Fruit fly (Drosophila melanogaster) whole organism, embryonic: Measurements from ENCODE around the gene CG15529.

Experiments used
- Abd-B ChIP-seq: fragments of 200-800 bp; sonication (Bioruptor generic); optimal IDR thresholded peaks from 2 replicates; lab custom pipeline; 2018; ENCODE audit warnings: missing biosample characterization, mild to moderate bottlenecking, missing genetic modification characterization, moderate library complexity
- CG10147 ChIP-seq: fragments of 200-800 bp; sonication (Bioruptor generic); optimal IDR thresholded peaks from 2 replicates; lab custom pipeline; 2019; ENCODE audit warnings: missing biosample characterization, mild to moderate bottlenecking, missing genetic modification characterization, moderate library complexity
- CG12104 ChIP-seq: fragments of 200-800 bp; sonication (Bioruptor generic); optimal IDR thresholded peaks from 3 replicates; lab custom pipeline; 2016; ENCODE audit warnings: missing biosample characterization, missing genetic modification characterization
- CG12659 ChIP-seq: fragments of 200-800 bp; sonication (Bioruptor generic); optimal IDR thresholded peaks from 3 replicates; lab custom pipeline; 2017; ENCODE audit warnings: mild to moderate bottlenecking, missing biosample characterization, missing genetic modification reagents, missing genetic modification characterization
- CG13296 ChIP-seq: fragments of 200-800 bp; sonication (Bioruptor generic); optimal IDR thresholded peaks from 3 replicates; lab custom pipeline; 2018; ENCODE audit warnings: missing biosample characterization, mild to moderate bottlenecking, missing genetic modification characterization
- CG14860 ChIP-seq: fragments of 200-800 bp; sonication (Bioruptor generic); IDR thresholded peaks from 3 replicates; pipeline ENCODE4 v1.3.6; 2022; ENCODE audit warnings: missing biosample characterization, missing genetic modification characterization; ENCODE audit not compliant: partially characterized antibody
- CG16779 ChIP-seq: fragments of 200-800 bp; sonication (Bioruptor generic); IDR thresholded peaks from 2 replicates; pipeline ENCODE4 v1.3.6; 2022; ENCODE audit warnings: missing biosample characterization, missing genetic modification characterization
- CG17359 ChIP-seq: fragments of 200-800 bp; sonication (Bioruptor generic); optimal IDR thresholded peaks from 3 replicates; lab custom pipeline; 2018; ENCODE audit warnings: missing biosample characterization, mild to moderate bottlenecking, missing genetic modification characterization, moderate library complexity
- CG2120 ChIP-seq: fragments of 200-800 bp; sonication (Bioruptor generic); optimal IDR thresholded peaks from 3 replicates; lab custom pipeline; 2016; ENCODE audit warnings: missing biosample characterization, missing genetic modification characterization
- CG2712 ChIP-seq: fragments of 200-800 bp; optimal IDR thresholded peaks from 3 replicates; lab custom pipeline; 2019; ENCODE audit warnings: missing biosample characterization, mild to moderate bottlenecking, missing genetic modification characterization, moderate library complexity
- CG3163 ChIP-seq: fragments of 200-800 bp; sonication (Bioruptor generic); optimal IDR thresholded peaks from 3 replicates; lab custom pipeline; 2016; ENCODE audit warnings: missing biosample characterization, missing genetic modification characterization
- CG3281 ChIP-seq: fragments of 200-800 bp; sonication (Bioruptor generic); optimal IDR thresholded peaks from 3 replicates; lab custom pipeline; 2017; ENCODE audit warnings: missing biosample characterization, mild to moderate bottlenecking, missing genetic modification characterization
- CG34422 ChIP-seq: fragments of 200-800 bp; sonication (Bioruptor generic); IDR thresholded peaks from 3 replicates; pipeline ENCODE4 v1.3.6; 2022; ENCODE audit warnings: missing biosample characterization, missing genetic modification characterization
- CG5953 ChIP-seq: fragments of 200-800 bp; sonication (Bioruptor generic); IDR thresholded peaks from 2 replicates; pipeline ENCODE4 v1.3.6; 2022; ENCODE audit warnings: missing biosample characterization, missing genetic modification characterization
- CG6854 ChIP-seq: fragments of 200-800 bp; sonication (Bioruptor generic); optimal IDR thresholded peaks from 3 replicates; lab custom pipeline; 2017; ENCODE audit warnings: missing biosample characterization, mild to moderate bottlenecking, missing genetic modification characterization
- CG8290 ChIP-seq, 3 experiments: fragments of 200-800 bp; sonication (Bioruptor generic); optimal IDR thresholded peaks; 2 replicates each; lab custom pipeline; 2016 to 2019; ENCODE audit warnings: missing biosample characterization in 3 of 3, missing genetic modification characterization in 3 of 3, mild to moderate bottlenecking in 2 of 3, moderate library complexity in 1 of 3
- CG9727 ChIP-seq: fragments of 200-800 bp; sonication (Bioruptor generic); optimal IDR thresholded peaks from 3 replicates; lab custom pipeline; 2017; ENCODE audit warnings: missing biosample characterization, mild to moderate bottlenecking, missing genetic modification characterization
- CTCF ChIP-seq: fragments of 200-800 bp; sonication (Bioruptor generic); optimal IDR thresholded peaks from 2 replicates; lab custom pipeline; 2017; ENCODE audit warnings: missing biosample characterization, mild to moderate bottlenecking, missing genetic modification characterization, moderate library complexity
- CrebB ChIP-seq: fragments of 200-800 bp; sonication (Bioruptor generic); optimal IDR thresholded peaks from 3 replicates; lab custom pipeline; 2018; ENCODE audit warnings: missing biosample characterization, mild to moderate bottlenecking, missing genetic modification characterization
- D19B ChIP-seq: fragments of 200-800 bp; sonication (Bioruptor generic); optimal IDR thresholded peaks from 2 replicates; lab custom pipeline; 2017; ENCODE audit warnings: missing biosample characterization, mild to moderate bottlenecking, missing genetic modification characterization
- Dp ChIP-seq: fragments of 200-800 bp; sonication (Bioruptor generic); optimal IDR thresholded peaks from 2 replicates; lab custom pipeline; 2018; ENCODE audit warnings: missing biosample characterization, mild to moderate bottlenecking, missing genetic modification characterization, moderate library complexity
- E2f2 ChIP-seq: fragments of 200-800 bp; sonication (Bioruptor generic); IDR thresholded peaks from 2 replicates; pipeline ENCODE4 v1.3.6; 2022; ENCODE audit warnings: missing biosample characterization, missing genetic modification characterization
- ERR ChIP-seq: fragments of 200-800 bp; sonication (Bioruptor generic); optimal IDR thresholded peaks from 2 replicates; lab custom pipeline; 2016; ENCODE audit warnings: missing biosample characterization, missing genetic modification characterization
- Fer3 ChIP-seq: fragments of 200-800 bp; sonication (Bioruptor generic); optimal IDR thresholded peaks from 2 replicates; lab custom pipeline; 2018; ENCODE audit warnings: missing biosample characterization, mild to moderate bottlenecking, missing genetic modification characterization, moderate library complexity
- HLH3B ChIP-seq: fragments of 200-800 bp; sonication (Bioruptor generic); IDR thresholded peaks from 2 replicates; pipeline ENCODE4 v1.3.6; 2022; ENCODE audit warnings: missing biosample characterization, missing genetic modification characterization
- Hr78 ChIP-seq, 2 experiments: fragments of 200-800 bp in 1 of 2; fragments of >200 bp in 1 of 2; sonication (Bioruptor generic) in 1 of 2; optimal IDR thresholded peaks; 2 replicates each; lab custom pipeline; 2017 to 2019; ENCODE audit warnings: missing biosample characterization in 2 of 2, missing genetic modification characterization in 2 of 2, mild to moderate bottlenecking in 1 of 2, moderate library complexity in 1 of 2
- Lhr ChIP-seq: fragments of 200-800 bp; sonication (Bioruptor generic); optimal IDR thresholded peaks from 3 replicates; lab custom pipeline; 2017; ENCODE audit warnings: mild to moderate bottlenecking, missing biosample characterization, missing genetic modification reagents, missing genetic modification characterization
- Med ChIP-seq: fragments of 200-800 bp; sonication (Bioruptor generic); peaks from one replicate; lab custom pipeline; 2016; ENCODE audit warnings: missing biosample characterization, missing genetic modification characterization, mild to moderate bottlenecking, inconsistent platforms, moderate library complexity
- Myb ChIP-seq: fragments of 200-800 bp; sonication (Bioruptor generic); optimal IDR thresholded peaks from 2 replicates; lab custom pipeline; 2016; ENCODE audit warnings: missing biosample characterization, missing genetic modification characterization
- Nf-YB ChIP-seq: fragments of 200-800 bp; sonication (Bioruptor generic); optimal IDR thresholded peaks from 3 replicates; lab custom pipeline; 2019; ENCODE audit warnings: missing biosample characterization, mild to moderate bottlenecking, missing genetic modification characterization, moderate library complexity
- Scr ChIP-seq: fragments of 200-800 bp; sonication (Bioruptor generic); IDR thresholded peaks from 2 replicates; pipeline ENCODE4 v1.3.6; 2022; ENCODE audit warnings: missing biosample characterization, missing genetic modification characterization; ENCODE audit not compliant: partially characterized antibody
- Six4 ChIP-seq: fragments of 200-800 bp; sonication (Bioruptor generic); optimal IDR thresholded peaks from 2 replicates; lab custom pipeline; 2016; ENCODE audit warnings: missing biosample characterization, missing genetic modification characterization
- ara ChIP-seq: fragments of 200-800 bp; sonication (Bioruptor generic); IDR thresholded peaks from 2 replicates; pipeline ENCODE4 v1.3.6; 2022; ENCODE audit warnings: missing biosample characterization, missing genetic modification characterization
- ash1 ChIP-seq: fragments of 200-800 bp; sonication (Bioruptor generic); optimal IDR thresholded peaks from 2 replicates; lab custom pipeline; 2018; ENCODE audit warnings: missing biosample characterization, mild to moderate bottlenecking, missing genetic modification characterization
- bigmax ChIP-seq: fragments of 200-800 bp; sonication (Bioruptor generic); optimal IDR thresholded peaks from 2 replicates; lab custom pipeline; 2018; ENCODE audit warnings: missing biosample characterization, mild to moderate bottlenecking, missing genetic modification characterization
- bsh ChIP-seq, 2 experiments: fragments of 200-800 bp; sonication (Bioruptor generic); optimal IDR thresholded peaks; 2 replicates each; lab custom pipeline; 2017 to 2018; ENCODE audit warnings: mild to moderate bottlenecking in 2 of 2, missing biosample characterization in 2 of 2, missing genetic modification characterization in 2 of 2, moderate library complexity in 1 of 2
- crol ChIP-seq: fragments of 200-800 bp; sonication (Bioruptor generic); IDR thresholded peaks from 2 replicates; pipeline ENCODE4 v1.3.6; 2022; ENCODE audit warnings: missing biosample characterization, missing genetic modification characterization
- da ChIP-seq: fragments of 200-800 bp; sonication (Bioruptor generic); optimal IDR thresholded peaks from 2 replicates; lab custom pipeline; 2016; ENCODE audit warnings: missing biosample characterization, missing genetic modification characterization
- eyg ChIP-seq: fragments of 200-800 bp; sonication (Bioruptor generic); optimal IDR thresholded peaks from 3 replicates; lab custom pipeline; 2016; ENCODE audit warnings: missing biosample characterization, missing genetic modification characterization
- fd96Cb ChIP-seq: fragments of 200-800 bp; sonication (Bioruptor generic); optimal IDR thresholded peaks from 2 replicates; lab custom pipeline; 2018; ENCODE audit warnings: missing biosample characterization, mild to moderate bottlenecking, missing genetic modification characterization, moderate library complexity
- fru ChIP-seq: fragments of >200 bp; optimal IDR thresholded peaks from 2 replicates; lab custom pipeline; 2017
- her ChIP-seq: fragments of 200-800 bp; sonication (Bioruptor generic); optimal IDR thresholded peaks from 2 replicates; lab custom pipeline; 2016; ENCODE audit warnings: missing biosample characterization, missing genetic modification characterization
- nerfin-2 ChIP-seq: fragments of 200-800 bp; sonication (Bioruptor generic); IDR thresholded peaks from 2 replicates; pipeline ENCODE4 v1.3.6; 2022; ENCODE audit warnings: missing biosample characterization, missing genetic modification characterization; ENCODE audit not compliant: partially characterized antibody
- pnt ChIP-seq: fragments of 200-800 bp; sonication (Bioruptor generic); optimal IDR thresholded peaks from 3 replicates; lab custom pipeline; 2016; ENCODE audit warnings: missing biosample characterization, missing genetic modification characterization
- so ChIP-seq: fragments of 200-800 bp; sonication (Bioruptor generic); IDR thresholded peaks from 3 replicates; pipeline ENCODE4 v1.3.6; 2022; ENCODE audit warnings: missing biosample characterization, missing genetic modification characterization
- sr ChIP-seq: fragments of 200-800 bp; sonication (Bioruptor generic); IDR thresholded peaks from 3 replicates; pipeline ENCODE4 v1.3.6; 2022; ENCODE audit warnings: missing biosample characterization, missing genetic modification characterization
- stwl ChIP-seq: fragments of 200-800 bp; sonication (Bioruptor generic); optimal IDR thresholded peaks from 3 replicates; lab custom pipeline; 2018; ENCODE audit warnings: missing biosample characterization, mild to moderate bottlenecking, missing genetic modification characterization, moderate library complexity
- tll ChIP-seq, 2 experiments: fragments of 200-800 bp in 1 of 2; fragments of >200 bp in 1 of 2; sonication (Bioruptor generic) in 1 of 2; optimal IDR thresholded peaks; 2 replicates each; lab custom pipeline; 2017 to 2019; ENCODE audit warnings: missing biosample characterization in 2 of 2, missing genetic modification characterization in 2 of 2, mild to moderate bottlenecking in 1 of 2, moderate library complexity in 1 of 2
- twi ChIP-seq: fragments of 200-800 bp; optimal IDR thresholded peaks from 2 replicates; lab custom pipeline; 2019; ENCODE audit warnings: missing biosample characterization, mild to moderate bottlenecking, missing genetic modification characterization, moderate library complexity
- unpg ChIP-seq: fragments of 200-800 bp; sonication (Bioruptor generic); optimal IDR thresholded peaks from 3 replicates; lab custom pipeline; 2018; ENCODE audit warnings: missing biosample characterization, mild to moderate bottlenecking, missing genetic modification characterization, moderate library complexity
- usp ChIP-seq: fragments of >200 bp; optimal IDR thresholded peaks from 2 replicates; lab custom pipeline; 2017; ENCODE audit warnings: missing biosample characterization, missing genetic modification characterization

Gene CG15529

DNA sequence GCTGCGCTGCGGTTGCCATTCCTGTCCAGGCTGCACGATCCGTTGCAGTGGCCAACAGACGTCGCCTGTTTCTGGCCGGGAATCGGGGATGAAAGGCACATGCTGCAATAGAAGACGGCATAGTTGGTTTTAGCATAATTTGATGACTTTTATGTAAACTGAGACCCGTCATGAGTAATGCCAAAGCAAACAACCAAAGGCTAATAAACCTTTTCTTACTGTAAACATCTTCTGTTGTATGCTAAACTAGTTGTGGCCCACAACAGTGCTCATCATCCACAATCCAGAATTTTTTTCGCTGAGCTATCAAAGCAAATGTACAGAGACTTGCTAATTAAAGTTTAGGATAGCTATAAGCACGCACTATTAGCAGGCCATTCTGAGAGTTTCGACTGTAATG is 46.9 kb downstream of the CG15529 start (continued):
- TF ChIP-seq D19B (GFP tag; lab: Kevin White, UChicago), result no peak
- no peak for TF ChIP-seq Hr78 (GFP tag; optimal IDR thresholded peaks at IDR 0.05; lab: Kevin White, UChicago)
- 0 out of 2 replicates have a peak, but pooled peaks have one; percentile 14 for TF ChIP-seq E2f2 (GFP tag; lab: Robert Waterston, UW)
- no peak for TF ChIP-seq CG14860 (GFP tag; lab: Robert Waterston, UW)
- TF ChIP-seq eyg (GFP tag; lab: Kevin White, UChicago), result no peak
- no peak for TF ChIP-seq usp
- TF ChIP-seq Six4, result no peak
- TF ChIP-seq crol (GFP tag; lab: Robert Waterston, UW), result no peak
- TF ChIP-seq Abd-B (GFP tag; lab: Kevin White, UChicago), result no peak
- no peak for TF ChIP-seq Lhr (GFP tag; lab: Kevin White, UChicago)
- TF ChIP-seq ERR, result no peak
- TF ChIP-seq sr (GFP tag; lab: Robert Waterston, UW), result no peak
- TF ChIP-seq Med, result peak; percentile 89
- TF ChIP-seq bigmax (GFP tag; lab: Kevin White, UChicago), result no peak
- no peak for TF ChIP-seq unpg (GFP tag; lab: Kevin White, UChicago)
- TF ChIP-seq nerfin-2 (GFP tag; lab: Robert Waterston, UW), result no peak
- no peak for TF ChIP-seq twi (tag; lab: Kevin White, UChicago)
- TF ChIP-seq tll (GFP tag; optimal IDR thresholded peaks at IDR 0.05; lab: Kevin White, UChicago), result no peak
- no peak for TF ChIP-seq CG34422 (GFP tag; lab: Robert Waterston, UW)
- TF ChIP-seq fru (lab: Kevin White, UChicago), result no peak
- no peak for TF ChIP-seq stwl (tag; lab: Kevin White, UChicago)
- TF ChIP-seq pnt, result no peak
- no peak for TF ChIP-seq da (GFP tag; lab: Kevin White, UChicago)
- TF ChIP-seq Scr (GFP tag; lab: Robert Waterston, UW), result no peak
- TF ChIP-seq Nf-YB (GFP tag; lab: Kevin White, UChicago), result no peak
- no peak for TF ChIP-seq fd96Cb
- TF ChIP-seq ara, result no peak
- TF ChIP-seq CG2120 (GFP tag; lab: Kevin White, UChicago), result peak; percentile 54
- peak; percentile 71 for TF ChIP-seq CG3281
- no peak for TF ChIP-seq CG8290 (GFP tag; optimal IDR thresholded peaks at IDR 0.05; lab: Kevin White, UChicago)
- peak in 1 of 2 experiments; percentile 65 for TF ChIP-seq CG8290 (tag; optimal IDR thresholded peaks at IDR 0.05; lab: Kevin White, UChicago)
- TF ChIP-seq CTCF (GFP tag; lab: Kevin White, UChicago), result no peak
- TF ChIP-seq CG9727, result no peak
- peak; percentile 64 for TF ChIP-seq CG13296 (GFP tag; lab: Kevin White, UChicago)
- TF ChIP-seq CG6854 (GFP tag; lab: Kevin White, UChicago), result peak; percentile 21
- TF ChIP-seq CG10147 (GFP tag; lab: Kevin White, UChicago), result peak; percentile 5
- TF ChIP-seq HLH3B, result peak; percentile 11; the same call in 1 of the 2 replicates
- no peak for TF ChIP-seq CG3163
- no peak for TF ChIP-seq CG12104 (GFP tag; lab: Kevin White, UChicago)
- TF ChIP-seq Myb (GFP tag; lab: Kevin White, UChicago), result no peak
- no peak for TF ChIP-seq CG2712 (tag; lab: Kevin White, UChicago)
- peak; percentile 19 for TF ChIP-seq CG12659 (GFP tag; lab: Kevin White, UChicago)
- no peak for TF ChIP-seq her (GFP tag; lab: Kevin White, UChicago)
- TF ChIP-seq ash1 (GFP tag; lab: Kevin White, UChicago), result peak; percentile 27
- TF ChIP-seq CrebB, result peak; percentile 33
- peak in 1 of 2 experiments; percentile 6 for TF ChIP-seq bsh (GFP tag; optimal IDR thresholded peaks at IDR 0.05; lab: Kevin White, UChicago)
- peak; percentile 38 for TF ChIP-seq Fer3 (tag; lab: Kevin White, UChicago)
- TF ChIP-seq CG17359 (tag; lab: Kevin White, UChicago), result no peak
- TF ChIP-seq so (GFP tag; lab: Robert Waterston, UW), result 0 out of 3 replicates have a peak, but pooled peaks have one; percentile 18
- no peak for TF ChIP-seq CG16779 (GFP tag; lab: Robert Waterston, UW)
- TF ChIP-seq CG5953 (GFP tag; lab: Robert Waterston, UW), result no peak
- no peak for TF ChIP-seq Dp (GFP tag; lab: Kevin White, UChicago)
